Worm (Caenorhabditis elegans) whole organism, L3 larva: ENCODE measurements around the gene chil-8.
A peak's percentile ranks its signal among the peaks of the same experiment; 100 is the strongest.

ENCODE experiments used
- R02D3.7 ChIP-seq: fragments of 150-350 bp; optimal IDR thresholded peaks from 2 replicates; lab custom pipeline; 2014; ENCODE audit warnings: missing biosample characterization, missing genetic modification characterization
- ZK546.5 ChIP-seq: sonication (generic microtip); optimal IDR thresholded peaks from 2 replicates; lab custom pipeline; 2017; ENCODE audit warnings: missing biosample characterization, missing genetic modification characterization
- aly-2 ChIP-seq: fragments of 150-350 bp; optimal IDR thresholded peaks from 2 replicates; lab custom pipeline; 2014; ENCODE audit warnings: missing biosample characterization, missing genetic modification characterization
- ama-1 ChIP-seq: fragments of 150-350 bp; optimal IDR thresholded peaks from 2 replicates; lab custom pipeline; 2018
- ceh-16 ChIP-seq: sonication (generic microtip); optimal IDR thresholded peaks from 2 replicates; lab custom pipeline; 2017; ENCODE audit warnings: missing biosample characterization, missing genetic modification characterization
- ceh-28 ChIP-seq: fragments of 150-350 bp; optimal IDR thresholded peaks from 2 replicates; lab custom pipeline; 2014; ENCODE audit warnings: missing biosample characterization, missing genetic modification reagents, missing genetic modification characterization
- ceh-82 ChIP-seq: fragments of 150-350 bp; optimal IDR thresholded peaks from 2 replicates; lab custom pipeline; 2014; ENCODE audit warnings: missing biosample characterization, missing genetic modification characterization
- ceh-9 ChIP-seq: sonication (generic microtip); optimal IDR thresholded peaks from 2 replicates; lab custom pipeline; 2018; ENCODE audit warnings: missing biosample characterization, missing genetic modification characterization
- daf-12 ChIP-seq: fragments of 150-350 bp; optimal IDR thresholded peaks from 2 replicates; lab custom pipeline; 2014; ENCODE audit warnings: missing biosample characterization, missing genetic modification reagents, missing genetic modification characterization
- elt-1 ChIP-seq: fragments of 150-350 bp; optimal IDR thresholded peaks from 2 replicates; lab custom pipeline; 2014; ENCODE audit warnings: missing biosample characterization, missing genetic modification characterization
- elt-3 ChIP-seq, 3 experiments: fragments of 150-350 bp in 1 of 3; sonication (generic microtip) in 2 of 3; optimal IDR thresholded peaks; 2 replicates in 2 of 3; 4 replicates in 1 of 3; lab custom pipeline; 2014 to 2017; ENCODE audit warnings: missing biosample characterization in 3 of 3, missing genetic modification characterization in 3 of 3
- fkh-10 ChIP-seq: sonication (generic microtip); optimal IDR thresholded peaks from 2 replicates; lab custom pipeline; 2017; ENCODE audit warnings: missing biosample characterization, missing genetic modification reagents, missing genetic modification characterization
- fos-1 ChIP-seq: fragments of 150-350 bp; optimal IDR thresholded peaks from 2 replicates; lab custom pipeline; 2014; ENCODE audit warnings: missing biosample characterization, missing genetic modification characterization
- hmg-11 ChIP-seq: sonication (generic microtip); optimal IDR thresholded peaks from 2 replicates; lab custom pipeline; 2016; ENCODE audit warnings: missing genetic modification characterization, missing compliant biosample characterization
- jun-1 ChIP-seq: fragments of 150-350 bp; optimal IDR thresholded peaks from 2 replicates; lab custom pipeline; 2014; ENCODE audit warnings: missing biosample characterization, missing genetic modification reagents, missing genetic modification characterization
- lin-15B ChIP-seq: fragments of 150-350 bp; optimal IDR thresholded peaks from 2 replicates; lab custom pipeline; 2014; ENCODE audit warnings: missing biosample characterization, missing genetic modification characterization
- lin-39 ChIP-seq: fragments of 150-350 bp; optimal IDR thresholded peaks from 2 replicates; lab custom pipeline; 2018; ENCODE audit warnings: missing biosample characterization, missing genetic modification reagents, missing genetic modification characterization
- lsy-12 ChIP-seq: sonication (generic microtip); optimal IDR thresholded peaks from 2 replicates; lab custom pipeline; 2016; ENCODE audit warnings: mild to moderate bottlenecking, missing genetic modification characterization, missing compliant biosample characterization
- mdl-1 ChIP-seq: fragments of 150-350 bp; optimal IDR thresholded peaks from 2 replicates; lab custom pipeline; 2014; ENCODE audit warnings: missing biosample characterization, missing genetic modification characterization
- nfya-1 ChIP-seq: sonication (generic microtip); optimal IDR thresholded peaks from 2 replicates; lab custom pipeline; 2017; ENCODE audit warnings: missing genetic modification characterization, mild to moderate bottlenecking, missing compliant biosample characterization, antibody characterized with exemption, moderate library complexity; ENCODE audit not compliant: insufficient read depth
- nhr-11 ChIP-seq: fragments of 150-350 bp; optimal IDR thresholded peaks from 2 replicates; lab custom pipeline; 2014; ENCODE audit warnings: missing biosample characterization, missing genetic modification characterization
- nhr-12 ChIP-seq: fragments of 150-350 bp; optimal IDR thresholded peaks from 2 replicates; lab custom pipeline; 2014; ENCODE audit warnings: missing biosample characterization, missing genetic modification characterization
- nhr-28 ChIP-seq: fragments of 150-350 bp; optimal IDR thresholded peaks from 2 replicates; lab custom pipeline; 2014; ENCODE audit warnings: missing biosample characterization, missing genetic modification characterization
- nhr-76 ChIP-seq: fragments of 150-350 bp; sonication (generic microtip); optimal IDR thresholded peaks from 5 replicates; lab custom pipeline; 2014; ENCODE audit warnings: missing biosample characterization, missing genetic modification characterization
- nhr-77 ChIP-seq: fragments of 150-350 bp; optimal IDR thresholded peaks from 2 replicates; lab custom pipeline; 2014; ENCODE audit warnings: missing biosample characterization, missing genetic modification characterization
- pha-4 ChIP-seq: fragments of 150-350 bp; optimal IDR thresholded peaks from 2 replicates; lab custom pipeline; 2014; ENCODE audit warnings: missing biosample characterization, missing genetic modification reagents, missing genetic modification characterization
- pqm-1 ChIP-seq: fragments of 150-350 bp; optimal IDR thresholded peaks from 2 replicates; lab custom pipeline; 2017; ENCODE audit warnings: missing biosample characterization, missing genetic modification characterization, inconsistent platforms
- sea-2 ChIP-seq: fragments of 150-350 bp; sonication (generic microtip); optimal IDR thresholded peaks from 4 replicates; lab custom pipeline; 2014; ENCODE audit warnings: missing biosample characterization, missing genetic modification reagents, missing genetic modification characterization
- skn-1 ChIP-seq: fragments of 150-350 bp; optimal IDR thresholded peaks from 2 replicates; lab custom pipeline; 2014; ENCODE audit warnings: missing biosample characterization, missing genetic modification characterization
- tbx-2 ChIP-seq: sonication (generic microtip); optimal IDR thresholded peaks from 2 replicates; lab custom pipeline; 2016; ENCODE audit warnings: mild to moderate bottlenecking, missing genetic modification characterization, missing compliant biosample characterization
- unc-39 ChIP-seq: sonication (generic microtip); optimal IDR thresholded peaks from 4 replicates; lab custom pipeline; 2017; ENCODE audit warnings: missing biosample characterization, missing genetic modification characterization
- unc-62 ChIP-seq: fragments of 150-350 bp; sonication (generic microtip); optimal IDR thresholded peaks from 4 replicates; lab custom pipeline; 2014; ENCODE audit warnings: missing biosample characterization, missing genetic modification reagents, missing genetic modification characterization
- zag-1 ChIP-seq: fragments of 150-350 bp; optimal IDR thresholded peaks from 2 replicates; lab custom pipeline; 2014; ENCODE audit warnings: missing biosample characterization, missing genetic modification characterization
- ztf-4 ChIP-seq: fragments of 150-350 bp; optimal IDR thresholded peaks from 2 replicates; lab custom pipeline; 2014; ENCODE audit warnings: missing biosample characterization, missing genetic modification characterization

chil-8 gene

ce11 chrII:9872961-9873360, at the start of gene chil-8:
Gene chil-8 (minus strand): TSS chrII:9873061.
- no peak for TF ChIP-seq nhr-12 (tag; lab: Kevin White, UChicago)
- TF ChIP-seq jun-1, result no peak
- no peak for TF ChIP-seq pha-4 (tag; lab: Kevin White, UChicago)
- TF ChIP-seq ztf-4 (tag; lab: Kevin White, UChicago), result no peak
- no peak for TF ChIP-seq elt-3 (tag; optimal IDR thresholded peaks at IDR 0.05; lab: Kevin White, UChicago)
- TF ChIP-seq ama-1 (lab: Kevin White, UChicago), result no peak
- no peak for TF ChIP-seq tbx-2 (tag; lab: Kevin White, UChicago)
- no peak for TF ChIP-seq hmg-11 (tag; lab: Kevin White, UChicago)
- no peak for TF ChIP-seq unc-39 (tag; lab: Kevin White, UChicago)
- TF ChIP-seq nhr-76 (tag; lab: Kevin White, UChicago), result no peak
- no peak for TF ChIP-seq R02D3.7 (tag; lab: Kevin White, UChicago)
- TF ChIP-seq zag-1, result no peak
- TF ChIP-seq lsy-12 (tag; lab: Kevin White, UChicago), result no peak
- no peak for TF ChIP-seq fos-1 (tag; lab: Kevin White, UChicago)
- no peak for TF ChIP-seq nhr-28 (tag; lab: Kevin White, UChicago)
- TF ChIP-seq daf-12 (tag; lab: Kevin White, UChicago), result no peak
- no peak for TF ChIP-seq nhr-77 (tag; lab: Kevin White, UChicago)
- TF ChIP-seq aly-2 (tag; lab: Kevin White, UChicago), result no peak
- TF ChIP-seq lin-39 (tag; lab: Kevin White, UChicago), result no peak

DNA sequence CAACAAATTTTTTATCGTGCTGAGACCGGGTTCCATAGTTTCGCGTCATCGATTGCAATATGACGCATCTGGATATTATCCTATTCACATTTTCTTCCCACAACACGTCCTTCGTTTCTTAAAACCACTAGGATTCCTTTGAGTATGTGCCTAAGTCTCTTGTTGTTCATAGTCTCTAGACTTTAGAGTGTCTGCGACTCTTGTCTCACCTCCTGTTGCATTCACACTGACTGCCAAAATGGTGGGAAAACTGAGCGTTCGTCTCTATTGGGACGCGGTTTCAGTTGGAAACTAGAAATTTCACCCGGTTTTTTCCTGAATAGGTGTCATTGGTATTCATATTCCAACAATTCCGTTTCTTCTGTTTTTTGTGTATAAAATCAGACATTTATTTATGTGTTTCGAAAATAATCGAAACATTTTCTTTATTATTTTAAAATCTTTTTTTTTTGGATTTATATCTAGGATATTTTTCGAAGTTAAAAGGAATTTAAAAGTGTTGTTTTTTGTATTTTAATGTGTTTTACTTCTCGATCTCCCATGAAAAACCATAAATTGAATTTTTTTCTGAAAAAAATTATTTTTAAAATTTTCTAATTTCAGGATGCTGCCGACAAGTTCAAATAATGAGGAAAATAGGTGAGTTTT, 48.9 kb upstream of the chil-8 start, which contains the start of gene C05C10.2:
C05C10.2 (plus strand) TSS at position 598 of the 648 bp plus-strand sequence.
- TF ChIP-seq lin-15B, result no peak
- peak; percentile 35 for TF ChIP-seq nfya-1 (tag; lab: Kevin White, UChicago)

DNA sequence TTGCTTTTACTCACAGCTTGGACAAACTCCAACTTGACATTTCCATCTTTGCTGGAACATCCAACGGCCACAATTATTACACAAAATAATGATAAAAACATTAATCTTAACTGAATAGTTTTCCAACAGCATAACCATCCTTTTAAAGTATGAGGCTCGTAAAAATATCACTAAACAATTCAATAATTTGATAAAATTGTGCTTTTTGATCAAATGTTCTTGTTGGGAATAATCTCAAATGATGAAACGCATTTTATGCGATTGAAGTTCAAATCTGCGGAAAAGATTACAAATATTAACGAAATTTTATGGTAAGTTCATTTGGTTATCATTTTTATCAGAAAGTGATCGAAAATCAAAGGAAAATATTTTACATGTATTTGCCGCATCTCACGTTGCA, 47.6 kb upstream of the chil-8 start, which contains the start of gene pho-10:
pho-10 (minus strand) TSS at position 101 of the 400 bp plus-strand sequence.
- no peak for TF ChIP-seq elt-3 (tag; optimal IDR thresholded peaks at IDR 0.05; lab: Kevin White, UChicago)
- no peak for TF ChIP-seq pqm-1 (tag; lab: Kevin White, UChicago)
- no peak for TF ChIP-seq lin-15B
- TF ChIP-seq, all 47 proteins: peak for 0

DNA sequence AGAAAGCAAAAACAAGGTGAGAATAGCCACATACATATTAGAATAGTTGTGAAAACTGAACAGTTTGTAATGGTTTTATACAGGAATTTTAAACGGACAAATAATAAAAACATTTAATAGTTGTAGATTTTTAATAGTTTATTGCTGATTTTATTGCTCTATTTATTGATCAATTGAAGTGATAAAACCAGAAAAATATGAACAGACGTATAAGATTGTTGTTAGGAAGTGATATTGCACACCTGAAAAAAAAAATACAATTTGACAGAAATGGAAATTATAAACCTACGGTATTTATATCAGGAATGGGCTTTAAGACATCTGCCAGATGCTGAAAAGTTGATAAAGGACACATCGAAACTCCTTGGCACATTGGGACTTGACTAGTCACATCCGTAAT, 45.0 kb upstream of the chil-8 start, which contains the start of gene C05C10.8:
C05C10.8 (minus strand) TSS at position 101 of the 400 bp plus-strand sequence.
- TF ChIP-seq jun-1, result no peak
- no peak for TF ChIP-seq elt-3 (tag; optimal IDR thresholded peaks at IDR 0.05; lab: Kevin White, UChicago)
- TF ChIP-seq ZK546.5 (tag; lab: Kevin White, UChicago), result no peak
- no peak for TF ChIP-seq lin-39 (tag; lab: Kevin White, UChicago)
- TF ChIP-seq ceh-16 (tag; lab: Kevin White, UChicago), result no peak
- TF ChIP-seq nhr-77 (tag; lab: Kevin White, UChicago), result no peak
- no peak for TF ChIP-seq lin-15B
- TF ChIP-seq unc-39 (tag; lab: Kevin White, UChicago), result no peak
- no peak for TF ChIP-seq ama-1 (lab: Kevin White, UChicago)
- no peak for TF ChIP-seq elt-1 (tag; lab: Kevin White, UChicago)
- TF ChIP-seq fkh-10 (GFP tag; lab: Kevin White, UChicago), result no peak
- no peak for TF ChIP-seq R02D3.7 (tag; lab: Kevin White, UChicago)
- no peak for TF ChIP-seq sea-2
- TF ChIP-seq lsy-12 (tag; lab: Kevin White, UChicago), result no peak
- no peak for TF ChIP-seq nhr-28 (tag; lab: Kevin White, UChicago)
- TF ChIP-seq pha-4 (tag; lab: Kevin White, UChicago), result no peak
- TF ChIP-seq daf-12 (tag; lab: Kevin White, UChicago), result no peak
- no peak for TF ChIP-seq unc-62 (GFP tag; lab: Kevin White, UChicago)
- no peak for TF ChIP-seq ceh-9 (tag; lab: Kevin White, UChicago)
- no peak for TF ChIP-seq mdl-1

DNA sequence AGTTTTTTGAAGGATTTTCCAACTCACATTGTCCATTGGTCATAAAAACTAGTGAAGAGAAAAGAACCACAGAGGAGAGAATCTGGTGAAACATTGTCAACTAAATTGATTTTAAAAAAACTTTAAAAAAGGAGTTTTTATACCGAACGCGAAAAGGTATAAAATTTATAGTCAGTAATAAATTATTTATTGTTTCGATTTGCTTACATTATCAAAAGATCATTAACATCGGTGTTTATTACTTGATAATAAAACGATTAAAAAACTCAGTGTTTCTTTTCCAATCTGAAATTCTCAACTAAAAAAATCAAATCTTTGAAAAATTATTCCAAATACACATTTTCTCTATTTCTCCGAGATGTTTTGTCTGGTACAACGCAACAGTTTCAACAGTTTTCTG, 43.3 kb upstream of the chil-8 start, which contains the start of gene F26C11.4:
F26C11.4 (minus strand) TSS at position 101 of the 400 bp plus-strand sequence.
- TF ChIP-seq ceh-9 (tag; lab: Kevin White, UChicago) (no peak), R02D3.7 (tag; lab: Kevin White, UChicago) (no peak), zag-1 (no peak), tbx-2 (tag; lab: Kevin White, UChicago) (no peak), lin-15B (no peak), nhr-11 (tag; lab: Kevin White, UChicago) (no peak), ceh-28 (tag; lab: Kevin White, UChicago) (no peak), skn-1 (tag; lab: Kevin White, UChicago) (no peak), lin-39 (tag; lab: Kevin White, UChicago) (no peak), ceh-82 (tag; lab: Kevin White, UChicago) (no peak), nhr-28 (tag; lab: Kevin White, UChicago) (no peak), nhr-77 (tag; lab: Kevin White, UChicago) (no peak), elt-3 (tag; optimal IDR thresholded peaks at IDR 0.05; lab: Kevin White, UChicago) (no peak), nhr-12 (tag; lab: Kevin White, UChicago) (no peak)
